Worm (Caenorhabditis elegans) whole organism, L1 larva: ENCODE results near the gene F58F12.4.
A peak's percentile ranks its signal among the peaks of the same experiment; 100 is the strongest.

ENCODE experiments used
- C34B4.2 ChIP-seq: sonication (generic microtip); optimal IDR thresholded peaks from 2 replicates; lab custom pipeline; 2017; ENCODE audit warnings: mild to moderate bottlenecking, missing genetic modification characterization, missing compliant biosample characterization
- Y116A8C.19 ChIP-seq: sonication (generic microtip); optimal IDR thresholded peaks from 2 replicates; lab custom pipeline; 2016; ENCODE audit warnings: missing compliant biosample characterization, missing genetic modification characterization, borderline replicate concordance
- aha-1 ChIP-seq: fragments of 150-350 bp; optimal IDR thresholded peaks from 2 replicates; lab custom pipeline; 2014; ENCODE audit warnings: missing biosample characterization, missing genetic modification characterization
- alr-1 ChIP-seq: fragments of 200-800 bp; sonication (Bioruptor generic); optimal IDR thresholded peaks from 2 replicates; lab custom pipeline; 2018; ENCODE audit warnings: borderline replicate concordance, mild to moderate bottlenecking, missing genetic modification characterization, missing compliant biosample characterization
- aly-2 ChIP-seq: fragments of 150-350 bp; optimal IDR thresholded peaks from 2 replicates; lab custom pipeline; 2014; ENCODE audit warnings: missing biosample characterization, missing genetic modification characterization
- blmp-1 ChIP-seq: fragments of 150-350 bp; optimal IDR thresholded peaks from 2 replicates; lab custom pipeline; 2014; ENCODE audit warnings: missing biosample characterization, missing genetic modification characterization
- ceh-82 ChIP-seq, 3 experiments: fragments of 150-350 bp in 1 of 3; sonication (generic microtip) in 2 of 3; optimal IDR thresholded peaks; 2 replicates each; lab custom pipeline; 2014 to 2017; ENCODE audit warnings: missing biosample characterization in 3 of 3, missing genetic modification characterization in 3 of 3
- dpl-1 ChIP-seq, 3 experiments: fragments of 150-350 bp in 2 of 3; sonication (generic microtip) in 1 of 3; optimal IDR thresholded peaks; 2 replicates each; lab custom pipeline; 2014 to 2017; ENCODE audit warnings: missing biosample characterization in 3 of 3, missing genetic modification characterization in 3 of 3, missing genetic modification reagents in 3 of 3
- efl-3 ChIP-seq: fragments of 200-800 bp; sonication (Bioruptor generic); optimal IDR thresholded peaks from 2 replicates; lab custom pipeline; 2018; ENCODE audit warnings: mild to moderate bottlenecking, missing genetic modification characterization, missing compliant biosample characterization
- egl-13 ChIP-seq: sonication (generic microtip); optimal IDR thresholded peaks from 2 replicates; lab custom pipeline; 2016; ENCODE audit warnings: missing genotype, missing genetic modification reagents, missing genetic modification characterization, missing compliant biosample characterization
- egl-27 ChIP-seq, 2 experiments: fragments of 150-350 bp in 1 of 2; sonication (generic microtip); optimal IDR thresholded peaks; 3 replicates each; lab custom pipeline; 2017 to 2018; ENCODE audit warnings: missing biosample characterization in 2 of 2, missing genetic modification characterization in 2 of 2, missing genetic modification reagents in 2 of 2
- elt-2 ChIP-seq: sonication (generic microtip); optimal IDR thresholded peaks from 2 replicates; lab custom pipeline; 2016; ENCODE audit warnings: missing genetic modification characterization, mild to moderate bottlenecking, inconsistent platforms, missing compliant biosample characterization, missing genetic modification reagents
- elt-3 ChIP-seq, 6 experiments: fragments of 150-350 bp in 1 of 6; sonication (generic microtip); optimal IDR thresholded peaks; 2 replicates each; lab custom pipeline; 2017 to 2018; ENCODE audit warnings: missing biosample characterization in 6 of 6, missing genetic modification characterization in 6 of 6, inconsistent platforms in 1 of 6
- fkh-10 ChIP-seq: sonication (generic microtip); optimal IDR thresholded peaks from 2 replicates; lab custom pipeline; 2017; ENCODE audit warnings: missing biosample characterization, missing genetic modification reagents, missing genetic modification characterization
- fos-1 ChIP-seq: fragments of 150-350 bp; optimal IDR thresholded peaks from 2 replicates; lab custom pipeline; 2014; ENCODE audit warnings: missing biosample characterization, missing genetic modification characterization
- hlh-17 ChIP-seq: fragments of 200-800 bp; sonication (Bioruptor generic); optimal IDR thresholded peaks from 2 replicates; lab custom pipeline; 2018; ENCODE audit warnings: missing genetic modification characterization, mild to moderate bottlenecking, missing compliant biosample characterization, moderate library complexity, borderline replicate concordance
- hpl-2 ChIP-seq: fragments of 150-350 bp; optimal IDR thresholded peaks from 2 replicates; lab custom pipeline; 2014; ENCODE audit warnings: missing biosample characterization, missing genetic modification reagents, missing genetic modification characterization
- jun-1 ChIP-seq: fragments of 150-350 bp; optimal IDR thresholded peaks from 2 replicates; lab custom pipeline; 2014; ENCODE audit warnings: missing biosample characterization, missing genetic modification reagents, missing genetic modification characterization
- lin-14 ChIP-seq: fragments of 200-800 bp; sonication (Bioruptor generic); optimal IDR thresholded peaks from 2 replicates; lab custom pipeline; 2018; ENCODE audit warnings: mild to moderate bottlenecking, missing genetic modification characterization, moderate library complexity, missing compliant biosample characterization
- lin-39 ChIP-seq: fragments of 150-350 bp; optimal IDR thresholded peaks from 2 replicates; lab custom pipeline; 2014; ENCODE audit warnings: missing biosample characterization, missing genetic modification reagents, missing genetic modification characterization
- lir-3 ChIP-seq: sonication (generic microtip); optimal IDR thresholded peaks from 2 replicates; lab custom pipeline; 2016; ENCODE audit warnings: mild to moderate bottlenecking, missing genetic modification characterization, moderate library complexity, missing compliant biosample characterization; ENCODE audit not compliant: poor library complexity
- lsy-2 ChIP-seq, 2 experiments: fragments of 150-350 bp; optimal IDR thresholded peaks; 2 replicates each; lab custom pipeline; 2014; ENCODE audit warnings: missing biosample characterization in 2 of 2, missing genetic modification characterization in 2 of 2
- mab-9 ChIP-seq: fragments of 200-800 bp; sonication (Bioruptor generic); IDR thresholded peaks from 2 replicates; pipeline ENCODE4 v1.3.6; 2022; ENCODE audit warnings: missing genetic modification reagents, missing genetic modification characterization, missing compliant biosample characterization
- mef-2 ChIP-seq: fragments of 150-350 bp; optimal IDR thresholded peaks from 2 replicates; lab custom pipeline; 2014; ENCODE audit warnings: missing biosample characterization, missing genetic modification characterization
- nhr-11 ChIP-seq: fragments of 150-350 bp; optimal IDR thresholded peaks from 2 replicates; lab custom pipeline; 2014; ENCODE audit warnings: missing biosample characterization, missing genetic modification characterization
- nhr-19 ChIP-seq: fragments of 200-800 bp; sonication (Bioruptor generic); conservative IDR thresholded peaks from 2 replicates; pipeline ENCODE4 v1.3.6; 2022; ENCODE audit warnings: missing genetic modification characterization, missing compliant biosample characterization
- nhr-20 ChIP-seq: sonication (generic microtip); optimal IDR thresholded peaks from 2 replicates; lab custom pipeline; 2016; ENCODE audit warnings: mild to moderate bottlenecking, missing genetic modification characterization, missing compliant biosample characterization
- nhr-71 ChIP-seq: sonication (generic microtip); optimal IDR thresholded peaks from 2 replicates; lab custom pipeline; 2016; ENCODE audit warnings: mild to moderate bottlenecking, missing genetic modification characterization, moderate library complexity, missing compliant biosample characterization
- nhr-84 ChIP-seq: sonication (generic microtip); optimal IDR thresholded peaks from 2 replicates; lab custom pipeline; 2017; ENCODE audit warnings: missing biosample characterization, missing genetic modification characterization
- pag-3 ChIP-seq: sonication (generic microtip); optimal IDR thresholded peaks from 2 replicates; lab custom pipeline; 2017; ENCODE audit warnings: missing genetic modification characterization, mild to moderate bottlenecking, missing compliant biosample characterization, antibody characterized with exemption, borderline replicate concordance; ENCODE audit not compliant: insufficient read depth
- pax-3 ChIP-seq: fragments of 200-800 bp; sonication (Bioruptor generic); optimal IDR thresholded peaks from 2 replicates; lab custom pipeline; 2018; ENCODE audit warnings: mild to moderate bottlenecking, missing genetic modification characterization, moderate library complexity, missing compliant biosample characterization
- pqm-1 ChIP-seq: sonication (generic microtip); optimal IDR thresholded peaks from 3 replicates; lab custom pipeline; 2017; ENCODE audit warnings: missing biosample characterization, missing genetic modification characterization
- rnt-1 ChIP-seq: sonication (generic microtip); optimal IDR thresholded peaks from 2 replicates; lab custom pipeline; 2016; ENCODE audit warnings: mild to moderate bottlenecking, missing genetic modification characterization, moderate library complexity, missing compliant biosample characterization
- skn-1 ChIP-seq: fragments of 150-350 bp; optimal IDR thresholded peaks from 2 replicates; lab custom pipeline; 2014; ENCODE audit warnings: missing biosample characterization, missing genetic modification characterization
- snu-23 ChIP-seq: sonication (generic microtip); optimal IDR thresholded peaks from 2 replicates; lab custom pipeline; 2016; ENCODE audit warnings: missing genetic modification characterization, missing compliant biosample characterization
- sptf-1 ChIP-seq: fragments of 150-350 bp; optimal IDR thresholded peaks from 2 replicates; lab custom pipeline; 2014; ENCODE audit warnings: missing biosample characterization, missing genetic modification characterization
- tbx-2 ChIP-seq: sonication (generic microtip); optimal IDR thresholded peaks from 2 replicates; lab custom pipeline; 2016; ENCODE audit warnings: missing genetic modification characterization, missing compliant biosample characterization
- unc-130 ChIP-seq: fragments of 150-350 bp; optimal IDR thresholded peaks from 2 replicates; lab custom pipeline; 2017; ENCODE audit warnings: missing biosample characterization, missing genetic modification characterization, inconsistent platforms
- unc-62 ChIP-seq: fragments of 150-350 bp; optimal IDR thresholded peaks from 2 replicates; lab custom pipeline; 2014; ENCODE audit warnings: missing biosample characterization, missing genetic modification reagents, missing genetic modification characterization
- unc-86 ChIP-seq: sonication (generic microtip); optimal IDR thresholded peaks from 2 replicates; lab custom pipeline; 2016; ENCODE audit warnings: missing genetic modification characterization, missing compliant biosample characterization
- vab-15 ChIP-seq: sonication (generic microtip); optimal IDR thresholded peaks from 2 replicates; lab custom pipeline; 2017; ENCODE audit warnings: missing genotype, mild to moderate bottlenecking, missing genetic modification characterization, missing compliant biosample characterization
- zip-4 ChIP-seq: fragments of 200-800 bp; sonication (Bioruptor generic); optimal IDR thresholded peaks from 2 replicates; lab custom pipeline; 2018; ENCODE audit warnings: mild to moderate bottlenecking, missing genetic modification characterization, moderate library complexity, missing compliant biosample characterization

The F58F12.4 gene

DNA sequence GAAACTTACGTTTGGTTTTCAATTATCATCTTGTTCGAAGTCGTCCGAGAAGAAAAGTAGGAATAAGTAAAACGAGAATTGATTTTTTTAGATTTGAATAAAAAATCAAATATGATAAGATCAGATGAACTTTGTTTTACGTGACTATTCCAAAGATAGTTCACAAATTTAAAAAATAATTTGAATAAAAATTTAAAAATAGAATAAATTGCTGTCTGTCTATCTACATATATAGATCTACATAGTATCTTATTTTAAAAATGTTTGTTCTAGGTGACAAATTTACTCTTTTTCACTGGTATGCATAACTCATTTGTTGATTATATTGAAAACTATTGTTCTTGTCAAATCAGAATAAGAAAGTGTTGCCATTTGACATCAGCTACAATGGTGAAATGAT, 1.4 kb downstream of the F58F12.4 start, which contains the start of gene F58F12.2:
Gene F58F12.2, minus strand, starts transcription at position 101 of the 400 bp plus-strand sequence.
- TF ChIP-seq pqm-1 (tag; lab: Kevin White, UChicago): no peak
- no peak for TF ChIP-seq ceh-82 (tag; optimal IDR thresholded peaks at IDR 0.05; lab: Kevin White, UChicago)
- no peak for TF ChIP-seq dpl-1 (GFP tag; optimal IDR thresholded peaks at IDR 0.05; lab: Kevin White, UChicago)
- TF ChIP-seq tbx-2 (tag; lab: Kevin White, UChicago): no peak

DNA sequence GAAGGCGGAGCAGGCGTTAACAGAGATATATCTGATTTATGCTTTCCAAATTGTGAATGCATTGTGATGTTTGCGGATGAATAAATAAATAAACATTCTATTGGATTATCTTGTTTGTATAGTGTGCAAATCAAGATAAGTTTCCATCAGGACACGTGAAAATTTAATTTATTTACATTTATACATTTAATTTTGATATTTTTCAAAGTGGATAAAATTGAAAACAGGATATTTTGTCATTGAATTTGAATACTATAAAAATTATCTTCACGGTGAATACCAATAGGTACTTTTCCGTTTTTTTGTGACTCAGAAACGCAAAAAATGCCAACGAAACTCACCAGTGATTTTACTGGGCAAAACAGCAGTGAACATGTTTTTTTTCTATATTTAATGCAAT, 4.6 kb downstream of the F58F12.4 start, which contains the start of gene F58F12.3:
Gene F58F12.3, minus strand, starts transcription at position 101 of the 400 bp plus-strand sequence.
- TF ChIP-seq efl-3 (GFP tag; lab: Kevin White, UChicago): no peak
- no peak for TF ChIP-seq aly-2
- no peak for TF ChIP-seq lin-14 (GFP tag; lab: Kevin White, UChicago)
- TF ChIP-seq lsy-2 (tag; optimal IDR thresholded peaks at IDR 0.05; lab: Kevin White, UChicago): no peak
- no peak for TF ChIP-seq vab-15
- no peak for TF ChIP-seq unc-86 (tag; lab: Kevin White, UChicago)
- no peak for TF ChIP-seq Y116A8C.19
- no peak for TF ChIP-seq nhr-19 (GFP tag; lab: Robert Waterston, UW)
- no peak for TF ChIP-seq C34B4.2 (tag; lab: Kevin White, UChicago)
- TF ChIP-seq jun-1: no peak
- TF ChIP-seq fkh-10: no peak
- TF ChIP-seq pax-3 (tag; lab: Kevin White, UChicago): no peak
- no peak for TF ChIP-seq sptf-1 (tag; lab: Kevin White, UChicago)

DNA sequence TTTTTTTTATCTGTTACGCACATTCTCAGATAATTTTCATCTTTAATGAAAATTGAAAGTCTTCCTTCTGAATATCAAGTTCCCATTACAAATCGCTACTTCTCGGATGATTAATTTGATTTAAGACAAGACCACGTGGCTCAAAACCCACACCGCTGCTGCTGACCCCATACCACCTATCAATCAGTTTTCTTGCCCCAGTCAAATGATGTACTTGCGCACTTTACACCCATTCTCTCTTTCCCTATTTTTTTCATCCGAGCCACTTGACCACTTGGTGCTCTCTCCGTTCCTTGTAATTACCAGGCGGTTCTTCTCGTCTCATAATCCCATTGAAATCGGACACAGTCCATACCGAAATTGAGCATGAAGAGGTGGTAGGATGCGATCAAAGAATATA, 7.5 kb downstream of the F58F12.4 start:
- TF ChIP-seq unc-86 (tag; lab: Kevin White, UChicago) (no peak), snu-23 (GFP tag; lab: Kevin White, UChicago) (no peak), rnt-1 (tag; lab: Kevin White, UChicago) (peak; percentile 24), fos-1 (tag; lab: Kevin White, UChicago) (no peak), elt-3 (tag; optimal IDR thresholded peaks at IDR 0.05; lab: Kevin White, UChicago) (no peak), nhr-11 (tag; lab: Kevin White, UChicago) (no peak)

DNA sequence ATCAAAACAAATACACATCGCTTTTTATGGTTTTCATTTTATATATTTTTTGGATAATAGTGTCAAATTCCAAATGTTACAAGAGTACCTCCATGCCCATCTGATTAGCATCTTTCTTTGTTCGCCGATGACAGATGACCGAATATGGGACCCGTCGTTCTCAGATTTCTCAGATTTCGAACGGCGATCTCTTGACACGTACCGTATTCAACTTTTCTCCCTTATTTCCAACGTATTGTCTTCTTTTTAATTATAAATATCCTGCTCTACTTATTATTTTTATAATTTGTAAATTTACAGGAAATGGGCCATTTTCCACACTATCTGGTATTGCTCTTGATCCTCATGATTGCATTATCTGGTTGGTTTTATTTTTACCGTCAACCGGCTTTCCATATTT, 11.8 kb downstream of the F58F12.4 start, which contains the start of gene zig-10:
Gene zig-10, plus strand, starts transcription at position 301 of the 400 bp plus-strand sequence.
- no peak for TF ChIP-seq elt-2 (tag; lab: Kevin White, UChicago)
- no peak for TF ChIP-seq hpl-2 (GFP tag; lab: Kevin White, UChicago)
- no peak for TF ChIP-seq fos-1 (tag; lab: Kevin White, UChicago)
- no peak for TF ChIP-seq nhr-84 (tag; lab: Kevin White, UChicago)
- TF ChIP-seq lsy-2 (tag; optimal IDR thresholded peaks at IDR 0.05; lab: Kevin White, UChicago): no peak
- TF ChIP-seq skn-1 (tag; lab: Kevin White, UChicago): no peak
- TF ChIP-seq lir-3 (tag; lab: Kevin White, UChicago): no peak
- no peak for TF ChIP-seq egl-27 (tag; optimal IDR thresholded peaks at IDR 0.05; lab: Kevin White, UChicago)
- no peak for TF ChIP-seq nhr-71 (tag; lab: Kevin White, UChicago)

DNA sequence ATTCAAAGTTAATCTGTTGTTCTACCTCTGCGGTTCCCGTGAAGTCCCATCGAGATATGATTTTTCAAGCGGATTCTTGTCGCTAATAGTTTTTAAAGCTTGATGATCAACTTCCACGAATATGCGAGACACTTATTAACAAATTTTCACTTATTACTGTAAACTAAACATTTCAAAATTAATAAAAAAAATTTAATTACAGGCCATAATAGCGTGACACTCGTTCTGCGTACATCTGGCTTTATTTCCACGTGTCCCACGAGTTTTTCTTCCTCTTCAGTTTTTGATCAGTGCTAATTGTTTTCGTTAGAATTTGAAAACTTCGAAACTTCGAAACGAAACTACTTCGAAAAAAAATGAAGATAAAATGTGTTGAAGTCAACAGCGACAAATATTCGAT, 15.1 kb downstream of the F58F12.4 start, which contains the start of gene btb-2:
Gene btb-2, plus strand, starts transcription at position 301 of the 400 bp plus-strand sequence.
- TF ChIP-seq unc-62 (GFP tag; lab: Kevin White, UChicago) (no peak), unc-130 (no peak), alr-1 (tag; lab: Kevin White, UChicago) (no peak), pax-3 (tag; lab: Kevin White, UChicago) (no peak), lin-14 (GFP tag; lab: Kevin White, UChicago) (no peak), elt-2 (tag; lab: Kevin White, UChicago) (no peak), egl-13 (tag; lab: Kevin White, UChicago) (no peak), mab-9 (GFP tag; lab: Robert Waterston, UW) (no peak), aha-1 (tag; lab: Kevin White, UChicago) (no peak), nhr-20 (no peak), mef-2 (tag; lab: Kevin White, UChicago) (no peak), tbx-2 (tag; lab: Kevin White, UChicago) (no peak), hlh-17 (no peak), zip-4 (GFP tag; lab: Kevin White, UChicago) (no peak), pag-3 (no peak), lin-39 (tag; lab: Kevin White, UChicago) (no peak), blmp-1 (tag; lab: Kevin White, UChicago) (no peak)
